Fruit fly (Drosophila melanogaster): ENCODE results near the gene pst.

- no peak for TF ChIP-seq h (optimal IDR thresholded peaks at IDR 0.05)
- TF ChIP-seq insv (optimal IDR thresholded peaks at IDR 0.05), result no peak
Observed at dm6 chr3L:7359827-7360323, at the start of gene pst.

Measured in Kc167 (cell line).